Fruit fly (Drosophila melanogaster) whole organism, embryonic: ENCODE results near the gene tws.

Experiments used
- Ada2b ChIP-seq: fragments of 200-800 bp; sonication (Bioruptor generic); IDR thresholded peaks from 2 replicates; pipeline ENCODE4 v1.3.6; 2022; ENCODE audit warnings: missing biosample characterization, missing genetic modification characterization
- Blimp-1 ChIP-seq: fragments of 200-800 bp; sonication (Bioruptor generic); optimal IDR thresholded peaks from 3 replicates; lab custom pipeline; 2018; ENCODE audit warnings: missing biosample characterization, missing genetic modification characterization, mild to moderate bottlenecking, moderate library complexity, missing genetic modification reagents
- CG1024 ChIP-seq: fragments of 200-800 bp; sonication (Bioruptor generic); IDR thresholded peaks from 2 replicates; pipeline ENCODE4 v1.3.6; 2022; ENCODE audit warnings: missing biosample characterization, missing genetic modification characterization
- CG12942 ChIP-seq: fragments of 200-800 bp; sonication (Bioruptor generic); optimal IDR thresholded peaks from 3 replicates; lab custom pipeline; 2016; ENCODE audit warnings: missing biosample characterization, missing genetic modification characterization
- CG14014 ChIP-seq: fragments of 200-800 bp; sonication (Bioruptor generic); IDR thresholded peaks from 2 replicates; pipeline ENCODE4 v1.3.6; 2022; ENCODE audit warnings: missing biosample characterization, missing genetic modification characterization
- CG14441 ChIP-seq: fragments of 200-800 bp; sonication (Bioruptor generic); IDR thresholded peaks from 2 replicates; pipeline ENCODE4 v1.3.6; 2022; ENCODE audit warnings: missing biosample characterization, missing genetic modification characterization
- CG14667 ChIP-seq: fragments of 200-800 bp; sonication (Bioruptor generic); IDR thresholded peaks from 2 replicates; pipeline ENCODE4 v1.3.6; 2022; ENCODE audit warnings: missing biosample characterization, missing genetic modification characterization
- CG15073 ChIP-seq: fragments of 200-800 bp; sonication (Bioruptor generic); optimal IDR thresholded peaks from 2 replicates; lab custom pipeline; 2016; ENCODE audit warnings: missing biosample characterization, missing genetic modification characterization
- CG16779 ChIP-seq: fragments of 200-800 bp; sonication (Bioruptor generic); IDR thresholded peaks from 2 replicates; pipeline ENCODE4 v1.3.6; 2022; ENCODE audit warnings: missing biosample characterization, missing genetic modification characterization
- CG17385 ChIP-seq: fragments of 200-800 bp; sonication (Bioruptor generic); optimal IDR thresholded peaks from 3 replicates; lab custom pipeline; 2018; ENCODE audit warnings: missing biosample characterization, mild to moderate bottlenecking, missing genetic modification characterization
- CG17802 ChIP-seq: fragments of 200-800 bp; sonication (Bioruptor generic); optimal IDR thresholded peaks from 2 replicates; lab custom pipeline; 2018; ENCODE audit warnings: missing biosample characterization, mild to moderate bottlenecking, missing genetic modification characterization, moderate library complexity
- CG18262 ChIP-seq: fragments of 200-800 bp; optimal IDR thresholded peaks from 3 replicates; lab custom pipeline; 2019; ENCODE audit warnings: missing biosample characterization, mild to moderate bottlenecking, missing genetic modification characterization, moderate library complexity
- CG1832 ChIP-seq: fragments of 200-800 bp; sonication (Bioruptor generic); optimal IDR thresholded peaks from 2 replicates; lab custom pipeline; 2017; ENCODE audit warnings: missing biosample characterization, mild to moderate bottlenecking, missing genetic modification characterization, inconsistent platforms
- CG2889 ChIP-seq: fragments of 200-800 bp; sonication (Bioruptor generic); IDR thresholded peaks from 3 replicates; pipeline ENCODE4 v1.3.6; 2022; ENCODE audit warnings: missing biosample characterization, missing genetic modification characterization
- CG8924 ChIP-seq: fragments of 200-800 bp; optimal IDR thresholded peaks from 3 replicates; lab custom pipeline; 2019; ENCODE audit warnings: missing biosample characterization, mild to moderate bottlenecking, missing genetic modification characterization, moderate library complexity
- CG9609 ChIP-seq: fragments of 200-800 bp; sonication (Bioruptor generic); optimal IDR thresholded peaks from 3 replicates; lab custom pipeline; 2016; ENCODE audit warnings: missing biosample characterization, missing genetic modification characterization
- Deaf1 ChIP-seq: fragments of 200-800 bp; optimal IDR thresholded peaks from 3 replicates; lab custom pipeline; 2019; ENCODE audit warnings: missing biosample characterization, mild to moderate bottlenecking, missing genetic modification characterization, moderate library complexity
- ERR ChIP-seq: fragments of 200-800 bp; sonication (Bioruptor generic); optimal IDR thresholded peaks from 2 replicates; lab custom pipeline; 2016; ENCODE audit warnings: missing biosample characterization, missing genetic modification characterization
- Eip74EF ChIP-seq, 2 experiments: fragments of 200-800 bp in 1 of 2; fragments of >200 bp in 1 of 2; sonication (Bioruptor generic) in 1 of 2; optimal IDR thresholded peaks; 2 replicates each; lab custom pipeline; 2017 to 2019; ENCODE audit warnings: missing biosample characterization in 2 of 2, missing genetic modification characterization in 2 of 2, mild to moderate bottlenecking in 1 of 2, moderate library complexity in 1 of 2
- HHEX ChIP-seq: fragments of 200-800 bp; sonication (Bioruptor generic); optimal IDR thresholded peaks from 3 replicates; lab custom pipeline; 2017; ENCODE audit warnings: missing biosample characterization, mild to moderate bottlenecking, missing genetic modification characterization, missing genetic modification reagents
- Hr78 ChIP-seq, 2 experiments: fragments of 200-800 bp in 1 of 2; fragments of >200 bp in 1 of 2; sonication (Bioruptor generic) in 1 of 2; optimal IDR thresholded peaks; 2 replicates each; lab custom pipeline; 2017 to 2019; ENCODE audit warnings: missing biosample characterization in 2 of 2, missing genetic modification characterization in 2 of 2, mild to moderate bottlenecking in 1 of 2, moderate library complexity in 1 of 2
- Kr ChIP-seq: fragments of 200-800 bp; sonication (Bioruptor generic); optimal IDR thresholded peaks from 2 replicates; lab custom pipeline; 2017; ENCODE audit warnings: missing biosample characterization, mild to moderate bottlenecking, missing genetic modification characterization
- Lhr ChIP-seq: fragments of 200-800 bp; sonication (Bioruptor generic); optimal IDR thresholded peaks from 3 replicates; lab custom pipeline; 2017; ENCODE audit warnings: mild to moderate bottlenecking, missing biosample characterization, missing genetic modification reagents, missing genetic modification characterization
- Tbp ChIP-seq: fragments of >200 bp; optimal IDR thresholded peaks from 2 replicates; lab custom pipeline; 2018; ENCODE audit warnings: missing biosample characterization, missing genetic modification characterization
- Xrp1 ChIP-seq: fragments of 200-800 bp; sonication (Bioruptor generic); IDR thresholded peaks from 2 replicates; pipeline ENCODE4 v1.3.6; 2022; ENCODE audit warnings: missing biosample characterization, missing genetic modification characterization
- ara ChIP-seq: fragments of 200-800 bp; sonication (Bioruptor generic); IDR thresholded peaks from 2 replicates; pipeline ENCODE4 v1.3.6; 2022; ENCODE audit warnings: missing biosample characterization, missing genetic modification characterization
- bowl ChIP-seq: fragments of 200-800 bp; sonication (Bioruptor generic); IDR thresholded peaks from 2 replicates; pipeline ENCODE4 v1.3.6; 2022; ENCODE audit warnings: missing biosample characterization, missing genetic modification characterization
- bsh ChIP-seq, 2 experiments: fragments of 200-800 bp; sonication (Bioruptor generic); optimal IDR thresholded peaks; 2 replicates each; lab custom pipeline; 2017 to 2018; ENCODE audit warnings: mild to moderate bottlenecking in 2 of 2, missing biosample characterization in 2 of 2, missing genetic modification characterization in 2 of 2, moderate library complexity in 1 of 2
- chm ChIP-seq: fragments of 200-800 bp; sonication (Bioruptor generic); IDR thresholded peaks from 2 replicates; pipeline ENCODE4 v1.3.6; 2022; ENCODE audit warnings: missing biosample characterization, missing genetic modification characterization
- danr ChIP-seq: fragments of 200-800 bp; sonication (Bioruptor generic); IDR thresholded peaks from 2 replicates; pipeline ENCODE4 v1.3.6; 2022; ENCODE audit warnings: missing biosample characterization, missing genetic modification characterization
- fu2 ChIP-seq: fragments of 200-800 bp; sonication (Bioruptor generic); optimal IDR thresholded peaks from 2 replicates; lab custom pipeline; 2016; ENCODE audit warnings: missing biosample characterization, missing genetic modification characterization
- gem ChIP-seq: fragments of 200-800 bp; sonication (Bioruptor generic); optimal IDR thresholded peaks from 2 replicates; lab custom pipeline; 2019; ENCODE audit warnings: missing biosample characterization, mild to moderate bottlenecking, missing genetic modification characterization, moderate library complexity
- ham ChIP-seq: fragments of 200-800 bp; sonication (Bioruptor generic); IDR thresholded peaks from 2 replicates; pipeline ENCODE4 v1.3.6; 2022; ENCODE audit warnings: missing biosample characterization, missing genetic modification characterization
- jumu ChIP-seq: fragments of 200-800 bp; sonication (Bioruptor generic); optimal IDR thresholded peaks from 3 replicates; lab custom pipeline; 2016; ENCODE audit warnings: missing biosample characterization, missing genetic modification characterization
- kni ChIP-seq: fragments of 200-800 bp; sonication (Bioruptor generic); optimal IDR thresholded peaks from 3 replicates; lab custom pipeline; 2017; ENCODE audit warnings: mild to moderate bottlenecking, missing biosample characterization, missing genetic modification reagents, missing genetic modification characterization
- lab ChIP-seq: fragments of 200-800 bp; sonication (Bioruptor generic); optimal IDR thresholded peaks from 3 replicates; lab custom pipeline; 2017; ENCODE audit warnings: missing biosample characterization, missing genetic modification characterization, mild to moderate bottlenecking, moderate library complexity, missing genetic modification reagents
- pnt ChIP-seq: fragments of 200-800 bp; sonication (Bioruptor generic); optimal IDR thresholded peaks from 3 replicates; lab custom pipeline; 2016; ENCODE audit warnings: missing biosample characterization, missing genetic modification characterization
- repo ChIP-seq: fragments of 200-800 bp; sonication (Bioruptor generic); optimal IDR thresholded peaks from 2 replicates; lab custom pipeline; 2016; ENCODE audit warnings: missing biosample characterization, missing genetic modification characterization
- salm ChIP-seq: fragments of 200-800 bp; sonication (Bioruptor generic); optimal IDR thresholded peaks from 2 replicates; lab custom pipeline; 2018; ENCODE audit warnings: missing biosample characterization, mild to moderate bottlenecking, missing genetic modification characterization
- sc ChIP-seq, 3 experiments: fragments of >200 bp in 2 of 3; fragments of 200-800 bp in 1 of 3; sonication (Bioruptor generic) in 1 of 3; optimal IDR thresholded peaks; 2 replicates in 2 of 3; 3 replicates in 1 of 3; lab custom pipeline; 2017; ENCODE audit warnings: mild to moderate bottlenecking in 1 of 3, missing biosample characterization in 1 of 3, missing genetic modification characterization in 1 of 3, missing genetic modification reagents in 1 of 3
- schlank ChIP-seq: fragments of 200-800 bp; sonication (Bioruptor generic); optimal IDR thresholded peaks from 2 replicates; lab custom pipeline; 2018; ENCODE audit warnings: missing biosample characterization, mild to moderate bottlenecking, missing genetic modification characterization
- seq ChIP-seq: fragments of 200-800 bp; sonication (Bioruptor generic); IDR thresholded peaks from 2 replicates; pipeline ENCODE4 v1.3.6; 2022; ENCODE audit warnings: missing biosample characterization, missing genetic modification characterization
- sisA ChIP-seq: fragments of 200-800 bp; sonication (Bioruptor generic); IDR thresholded peaks from 2 replicates; pipeline ENCODE4 v1.3.6; 2022; ENCODE audit warnings: missing biosample characterization, missing genetic modification characterization
- tio ChIP-seq: fragments of 200-800 bp; sonication (Bioruptor generic); optimal IDR thresholded peaks from 2 replicates; lab custom pipeline; 2017; ENCODE audit warnings: missing biosample characterization, missing genetic modification characterization, inconsistent platforms
- trh ChIP-seq: fragments of 200-800 bp; sonication (Bioruptor generic); optimal IDR thresholded peaks from 2 replicates; lab custom pipeline; 2016; ENCODE audit warnings: missing biosample characterization, missing genetic modification characterization
- tx ChIP-seq: fragments of 200-800 bp; sonication (Bioruptor generic); optimal IDR thresholded peaks from 2 replicates; lab custom pipeline; 2016; ENCODE audit warnings: missing biosample characterization, missing genetic modification characterization
- wek ChIP-seq: fragments of 200-800 bp; sonication (Bioruptor generic); optimal IDR thresholded peaks from 3 replicates; lab custom pipeline; 2018; ENCODE audit warnings: missing biosample characterization, mild to moderate bottlenecking, missing genetic modification characterization, moderate library complexity
- zfh2 ChIP-seq: fragments of 200-800 bp; sonication (Bioruptor generic); optimal IDR thresholded peaks from 2 replicates; lab custom pipeline; 2016; ENCODE audit warnings: missing biosample characterization, missing genetic modification characterization

tws gene

DNA sequence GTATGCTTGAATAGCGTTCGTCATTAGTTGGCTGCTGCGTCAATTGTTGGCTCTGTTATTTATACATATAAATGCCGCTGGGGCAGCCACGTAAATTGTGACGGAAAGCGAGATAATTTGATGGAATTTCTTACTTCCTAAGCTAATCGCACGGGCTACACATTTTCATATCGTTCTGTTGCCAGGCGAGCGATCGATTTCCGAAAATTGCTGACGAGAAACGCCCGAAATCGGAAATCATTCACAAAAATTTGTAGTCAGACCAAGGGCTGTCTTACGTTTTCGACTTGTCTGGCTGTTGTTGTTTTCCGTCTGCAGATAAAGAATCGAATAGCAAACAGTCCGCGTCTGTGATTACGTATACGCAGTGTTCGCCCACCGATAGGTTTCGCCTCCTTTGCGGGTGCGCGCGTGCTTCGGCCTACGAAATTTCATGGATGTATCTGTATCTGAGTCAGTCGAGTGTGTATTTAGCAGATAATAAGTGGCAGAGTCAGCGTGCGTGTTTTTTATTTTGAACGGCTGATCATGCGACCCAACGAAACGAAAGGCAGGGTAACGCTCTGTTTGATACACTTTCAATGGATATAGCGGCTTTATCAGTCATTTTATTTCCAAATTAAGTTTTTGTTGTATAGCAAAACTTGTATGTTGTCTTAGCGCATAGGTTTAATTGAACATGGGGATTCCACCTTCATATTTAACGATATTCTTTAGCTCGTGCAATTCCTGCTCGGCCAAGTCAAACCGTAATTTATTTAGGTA is 41.9 kb downstream of the tws start (continued):
- TF ChIP-seq CG16779 (GFP tag; lab: Robert Waterston, UW) (peak; percentile 59; the same call in 1 of the 2 replicates), schlank (tag; lab: Kevin White, UChicago) (peak; percentile 73), wek (peak; percentile 39), ERR (GFP tag; lab: Kevin White, UChicago) (peak; percentile 4), danr (GFP tag; lab: Robert Waterston, UW) (no peak), CG18262 (tag; lab: Kevin White, UChicago) (peak; percentile 59), repo (peak; percentile 45), CG1832 (GFP tag; lab: Kevin White, UChicago) (no peak), HHEX (peak; percentile 82), fu2 (peak; percentile 34), gem (peak; percentile 83), CG1024 (GFP tag; lab: Robert Waterston, UW) (no peak), salm (tag; lab: Kevin White, UChicago) (peak; percentile 42), CG15073 (GFP tag; lab: Kevin White, UChicago) (no peak), Kr (GFP tag; lab: Kevin White, UChicago) (no peak), Tbp (GFP tag; lab: Kevin White, UChicago) (no peak), CG17802 (tag; lab: Kevin White, UChicago) (no peak), Blimp-1 (GFP tag; lab: Kevin White, UChicago) (peak; percentile 51), CG17385 (GFP tag; lab: Kevin White, UChicago) (peak; percentile 69), bowl (GFP tag; lab: Robert Waterston, UW) (0 out of 2 replicates have a peak, but pooled peaks have one; percentile 13), Deaf1 (tag; lab: Kevin White, UChicago) (peak; percentile 68), Ada2b (GFP tag; lab: Robert Waterston, UW) (peak; percentile 55), ara (GFP tag; lab: Robert Waterston, UW) (peak; percentile 60), Hr78 (GFP tag; optimal IDR thresholded peaks at IDR 0.05; lab: Kevin White, UChicago) (peak in 1 of 2 experiments; percentile 88), sc (optimal IDR thresholded peaks at IDR 0.05; lab: Kevin White, UChicago) (no peak), sc (GFP tag; optimal IDR thresholded peaks at IDR 0.05; lab: Kevin White, UChicago) (no peak), bsh (GFP tag; optimal IDR thresholded peaks at IDR 0.05; lab: Kevin White, UChicago) (peak in 1 of 2 experiments; percentile 42), Lhr (no peak), chm (GFP tag; lab: Robert Waterston, UW) (peak; percentile 56; the same call in 1 of the 2 replicates), CG2889 (GFP tag; lab: Robert Waterston, UW) (peak; percentile 60; the same call in 1 of the 3 replicates), ham (GFP tag; lab: Robert Waterston, UW) (no peak), kni (GFP tag; lab: Kevin White, UChicago) (no peak), CG14014 (peak; percentile 75), seq (GFP tag; lab: Robert Waterston, UW) (peak; percentile 39; the same call in 1 of the 2 replicates), sisA (GFP tag; lab: Robert Waterston, UW) (peak; percentile 45; the same call in 1 of the 2 replicates), Xrp1 (peak; percentile 49; the same call in 1 of the 2 replicates), pnt (GFP tag; lab: Kevin White, UChicago) (peak; percentile 62), CG14667 (GFP tag; lab: Robert Waterston, UW) (peak; percentile 52; the same call in 1 of the 2 replicates), trh (GFP tag; lab: Kevin White, UChicago) (peak; percentile 34), CG12942 (peak; percentile 41), CG8924 (tag; lab: Kevin White, UChicago) (peak; percentile 76), CG14441 (GFP tag; lab: Robert Waterston, UW) (peak; percentile 64), CG9609 (GFP tag; lab: Kevin White, UChicago) (peak; percentile 49), Eip74EF (GFP tag; optimal IDR thresholded peaks at IDR 0.05; lab: Kevin White, UChicago) (peak in 1 of 2 experiments; percentile 80), tio (no peak), lab (GFP tag; lab: Kevin White, UChicago) (peak; percentile 86), jumu (GFP tag; lab: Kevin White, UChicago) (peak; percentile 70), tx (GFP tag; lab: Kevin White, UChicago) (peak; percentile 56), zfh2 (peak; percentile 64)
